Worm (Caenorhabditis elegans): ENCODE results near the gene srj-53.

srj-53 gene

DNA sequence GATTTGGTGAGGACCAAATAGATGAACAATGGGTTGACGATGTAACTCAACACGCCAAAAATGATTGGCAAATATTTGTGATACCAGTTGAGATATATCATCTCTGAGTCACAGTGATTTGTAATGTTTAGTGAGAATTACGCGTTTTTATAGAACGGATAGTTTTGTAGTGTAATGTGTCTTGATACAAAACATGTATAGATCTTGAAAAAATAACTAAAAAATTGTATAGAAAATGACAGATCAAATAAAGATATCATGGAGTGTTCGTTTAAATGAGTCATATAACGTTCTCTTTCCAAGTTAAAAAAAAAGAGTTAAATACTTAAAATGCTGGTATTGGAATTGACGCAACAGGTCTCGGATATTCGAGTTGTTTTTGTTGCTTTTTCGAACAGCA lies 40.1 kb downstream of the srj-53 start, which contains the start of gene srj-6:
Gene srj-6, minus strand, starts transcription at position 101 of the 400 bp plus-strand sequence.
- no peak for TF ChIP-seq T20F7.1 (GFP tag; optimal IDR thresholded peaks at IDR 0.05)
- TF ChIP-seq nhr-11 (tag; optimal IDR thresholded peaks at IDR 0.05), result no peak

ce11 chrV:652940-653339 lies 41.6 kb downstream of the srj-53 start, which contains the start of gene srj-5:
srj-5 (minus strand) TSS chrV:653040.
- TF ChIP-seq spr-1 (tag; optimal IDR thresholded peaks at IDR 0.05) (no peak), dmd-6 (GFP tag; IDR thresholded peaks at IDR 0.05) (no peak)

- TF ChIP-seq F26F4.8 (GFP tag; conservative IDR thresholded peaks at IDR 0.05) (no peak), ZK337.2 (GFP tag; IDR thresholded peaks at IDR 0.05) (no peak), dpl-1 (GFP tag; optimal IDR thresholded peaks at IDR 0.05) (no peak), ceh-20 (GFP tag; IDR thresholded peaks at IDR 0.05) (no peak), egl-43 (GFP tag; IDR thresholded peaks at IDR 0.05) (no peak), nhr-41 (GFP tag; IDR thresholded peaks at IDR 0.05) (no peak), lim-7 (GFP tag; IDR thresholded peaks at IDR 0.05) (no peak), sdz-12 (GFP tag; optimal IDR thresholded peaks at IDR 0.05) (no peak), zip-2 (tag; optimal IDR thresholded peaks at IDR 0.05) (no peak), nhr-28 (tag; optimal IDR thresholded peaks at IDR 0.05) (no peak), F49E8.2 (tag; optimal IDR thresholded peaks at IDR 0.05; ENCODE audit: borderline replicate concordance) (no peak), daf-8 (GFP tag; IDR thresholded peaks at IDR 0.05) (no peak)
Measured at ce11 chrV:646888-647287, 47.6 kb downstream of the srj-53 start, which contains the start of gene ugt-42. ugt-42 (plus strand) TSS chrV:647188.

DNA sequence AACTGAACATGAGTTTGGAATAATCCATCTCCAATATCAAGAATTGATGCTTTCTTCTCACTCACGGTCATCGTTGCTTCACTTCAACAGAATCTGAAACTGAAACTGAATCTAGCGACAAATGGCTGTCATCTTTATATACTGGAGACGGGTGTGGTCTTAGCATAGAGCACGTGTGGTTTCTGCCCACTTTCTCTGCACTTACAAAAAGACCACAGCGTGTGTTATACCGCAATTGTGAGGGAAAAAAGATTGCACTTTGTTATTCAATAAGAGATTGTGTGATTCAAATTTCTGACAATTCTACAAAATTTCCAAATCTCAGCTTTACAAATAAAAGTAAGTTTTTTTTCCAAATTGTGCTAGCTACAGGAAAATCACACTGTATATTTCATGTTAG lies 48.4 kb downstream of the srj-53 start, which contains the start of gene F48G7.12:
Gene F48G7.12, minus strand, starts transcription at position 101 of the 400 bp plus-strand sequence.
- TF ChIP-seq php-3 (GFP tag; IDR thresholded peaks at IDR 0.05), result no peak
- no peak for TF ChIP-seq unc-62 (GFP tag; optimal IDR thresholded peaks at IDR 0.05 in 1 of 2)
- TF ChIP-seq unc-62 (tag; optimal IDR thresholded peaks at IDR 0.05), result no peak

Measured in whole organism, L4 larva.